Fruit fly (Drosophila melanogaster) whole organism, pupa: Measurements from ENCODE around the gene CG14722.

Experiments used
- CG10348 ChIP-seq: fragments of 200-800 bp; sonication (Bioruptor generic); IDR thresholded peaks from 2 replicates; pipeline ENCODE4 v1.3.6; 2022; ENCODE audit warnings: missing biosample characterization, missing genetic modification characterization
- CG9948 ChIP-seq: fragments of 200-800 bp; sonication (Bioruptor generic); optimal IDR thresholded peaks from 2 replicates; lab custom pipeline; 2018; ENCODE audit warnings: missing biosample characterization, mild to moderate bottlenecking, missing genetic modification characterization, moderate library complexity
- EcR ChIP-seq: fragments of 200-800 bp; sonication (Bioruptor generic); optimal IDR thresholded peaks from 3 replicates; lab custom pipeline; 2019; ENCODE audit warnings: missing biosample characterization, missing genetic modification characterization, mild to moderate bottlenecking, moderate library complexity, missing genetic modification reagents

- TF ChIP-seq EcR (GFP tag; lab: Kevin White, UChicago) (peak; percentile 55), CG9948 (tag; lab: Kevin White, UChicago) (peak; percentile 44), CG10348 (GFP tag; lab: Robert Waterston, UW) (0 out of 2 replicates have a peak, but pooled peaks have one; percentile 5)
Measured at dm6 chr3R:11778012-11778865, 36.5 kb downstream of the CG14722 start.
